Fruit fly (Drosophila melanogaster): Measurements from ENCODE around the gene RpL35.

DNA sequence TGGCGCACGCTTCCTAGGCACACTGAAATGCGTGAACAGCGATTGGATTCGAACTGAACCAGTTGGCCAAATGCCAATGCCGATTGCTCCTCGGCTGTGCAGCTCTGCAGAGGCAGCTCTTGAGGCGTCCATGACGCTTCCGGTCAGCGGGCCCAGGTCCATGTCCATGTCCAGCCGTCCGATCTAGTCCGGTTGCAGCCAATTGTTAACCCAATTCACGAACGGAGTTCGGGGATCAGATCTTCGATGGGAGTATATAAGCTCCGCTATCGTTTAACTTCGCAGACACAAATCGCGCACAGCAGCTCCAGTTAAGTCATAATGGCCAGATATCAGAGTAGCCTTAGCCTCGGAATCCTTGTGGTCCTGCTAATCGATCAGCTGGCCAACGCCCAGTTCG lies 10.7 kb downstream of the RpL35 start, which contains the start of gene CG42449:
- TF ChIP-seq Ets98B (GFP tag; IDR thresholded peaks at IDR 0.05): no peak
- TF ChIP-seq CG10348 (GFP tag; IDR thresholded peaks at IDR 0.05): no peak
- TF ChIP-seq Pif1B (GFP tag; optimal IDR thresholded peaks at IDR 0.05): no peak
- no peak for TF ChIP-seq rn (GFP tag; IDR thresholded peaks at IDR 0.05)
- no peak for TF ChIP-seq CG14655 (GFP tag; optimal IDR thresholded peaks at IDR 0.05)
- TF ChIP-seq CG4496 (GFP tag; IDR thresholded peaks at IDR 0.05): no peak
- TF ChIP-seq EcR (GFP tag; optimal IDR thresholded peaks at IDR 0.05): no peak
- TF ChIP-seq CG8159 (tag; optimal IDR thresholded peaks at IDR 0.05): no peak
- no peak for TF ChIP-seq Snoo (tag; optimal IDR thresholded peaks at IDR 0.05)
- no peak for TF ChIP-seq CG34367 (tag; optimal IDR thresholded peaks at IDR 0.05)
- no peak for TF ChIP-seq Pif1A (GFP tag; optimal IDR thresholded peaks at IDR 0.05)
- TF ChIP-seq fd96Ca (GFP tag; IDR thresholded peaks at IDR 0.05): no peak
- no peak for TF ChIP-seq D1 (tag; optimal IDR thresholded peaks at IDR 0.05)

Data from whole organism, pupa.